Worm (Caenorhabditis elegans) whole organism, L2 larva: ENCODE results near the gene cyp-13A10.

Experiments
- aly-2 ChIP-seq: fragments of 150-350 bp; optimal IDR thresholded peaks from 2 replicates; lab custom pipeline; 2014; ENCODE audit warnings: missing biosample characterization, missing genetic modification characterization
- nhr-23 ChIP-seq: fragments of 150-350 bp; optimal IDR thresholded peaks from 2 replicates; lab custom pipeline; 2014; ENCODE audit warnings: missing biosample characterization, missing genetic modification reagents, missing genetic modification characterization

DNA sequence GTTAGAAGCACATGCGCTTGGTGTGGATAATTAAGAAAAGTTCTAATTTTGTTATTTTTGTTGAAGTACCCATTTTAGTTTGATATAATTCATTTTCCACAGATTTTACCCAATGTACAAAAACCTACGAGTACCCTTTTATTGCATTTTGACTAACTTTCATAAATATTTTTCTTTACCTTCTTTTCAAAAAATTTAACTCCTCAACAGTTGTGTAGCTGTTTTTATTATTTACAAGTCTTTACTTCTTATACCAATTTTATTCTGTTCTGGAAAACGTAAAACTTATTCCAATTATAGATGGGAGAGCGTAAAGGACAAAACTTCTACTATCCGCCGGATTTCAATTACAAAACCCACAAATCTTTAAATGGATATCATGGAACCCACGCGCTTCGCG is 13.5 kb downstream of the cyp-13A10 start, which contains the start of gene ZK1307.9:
- TF ChIP-seq nhr-23, result no peak
- no peak for TF ChIP-seq aly-2 (tag; lab: Kevin White, UChicago)
